Worm (Caenorhabditis elegans): ENCODE measurements around the gene C27B7.5.

Gene C27B7.5

DNA sequence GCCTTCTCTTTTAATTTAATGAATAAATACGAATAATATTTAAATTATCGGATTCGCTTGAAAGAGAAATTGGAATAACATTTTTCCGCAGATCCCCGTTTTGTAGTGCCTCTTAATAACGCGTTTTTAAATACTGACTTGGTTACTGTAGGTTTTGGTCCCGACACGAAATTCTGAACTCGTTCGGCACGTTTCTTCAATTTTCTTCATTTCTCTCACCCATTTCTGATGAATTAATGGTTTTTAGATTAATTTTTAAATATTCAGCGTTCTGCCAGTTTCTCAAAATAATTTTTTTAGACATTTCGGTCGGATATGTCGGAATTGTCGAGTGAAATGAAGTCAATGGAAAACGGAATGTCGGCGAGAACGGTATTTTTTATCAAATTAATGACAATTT is at the start of gene C27B7.5:
TSS of gene C27B7.5 (plus strand) at position 301 of the 400 bp plus-strand sequence.
- TF ChIP-seq hlh-15 (tag; optimal IDR thresholded peaks at IDR 0.05) (no peak), ceh-31 (tag; optimal IDR thresholded peaks at IDR 0.05) (no peak), elt-2 (tag; optimal IDR thresholded peaks at IDR 0.05) (no peak), mec-3 (tag; optimal IDR thresholded peaks at IDR 0.05; ENCODE audit: borderline replicate concordance) (no peak), zip-5 (tag; optimal IDR thresholded peaks at IDR 0.05) (no peak), ztf-16 (tag; optimal IDR thresholded peaks at IDR 0.05) (no peak), F13H6.1 (tag; optimal IDR thresholded peaks at IDR 0.05) (no peak), dmd-4 (tag; optimal IDR thresholded peaks at IDR 0.05; ENCODE audit: borderline replicate concordance) (no peak), C38D4.7 (GFP tag; optimal IDR thresholded peaks at IDR 0.05) (no peak), ceh-19 (GFP tag; optimal IDR thresholded peaks at IDR 0.05) (no peak), nhr-11 (tag; optimal IDR thresholded peaks at IDR 0.05) (no peak), eyg-1 (tag; optimal IDR thresholded peaks at IDR 0.05) (no peak)

DNA sequence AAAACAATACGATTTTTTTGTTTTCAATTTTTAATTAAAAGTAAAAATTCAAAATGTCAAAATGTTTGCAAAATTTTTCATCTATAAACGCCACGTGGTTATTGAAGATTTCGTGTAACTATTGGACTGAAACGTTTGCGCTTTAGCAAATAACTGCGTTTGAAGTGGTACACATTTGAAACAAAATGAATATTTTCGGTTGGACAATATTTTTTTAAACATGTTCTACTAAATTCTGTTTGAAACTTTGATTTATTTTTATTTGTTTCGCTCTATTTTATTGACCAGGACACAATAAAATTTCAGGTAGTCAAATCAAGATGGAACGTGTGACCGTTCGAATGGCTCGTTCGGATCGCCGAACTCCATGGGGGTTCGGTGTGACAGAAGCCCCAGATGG is 49.3 kb upstream of the C27B7.5 start, which contains the start of gene alp-1:
TSS of gene alp-1 (plus strand) at position 301 of the 400 bp plus-strand sequence.
- TF ChIP-seq ceh-2 (tag; optimal IDR thresholded peaks at IDR 0.05) (no peak), sox-2 (GFP tag; IDR thresholded peaks at IDR 0.05) (no peak), lim-6 (tag; optimal IDR thresholded peaks at IDR 0.05) (no peak), ceh-34 (tag; optimal IDR thresholded peaks at IDR 0.05) (no peak), pat-9 (tag; optimal IDR thresholded peaks at IDR 0.05) (no peak), ztf-16 (tag; optimal IDR thresholded peaks at IDR 0.05) (no peak), fkh-6 (tag; optimal IDR thresholded peaks at IDR 0.05) (no peak), fkh-10 (GFP tag; optimal IDR thresholded peaks at IDR 0.05) (no peak), C08G9.2 (tag; optimal IDR thresholded peaks at IDR 0.05) (no peak), ceh-45 (GFP tag; IDR thresholded peaks at IDR 0.05) (no peak), rnt-1 (tag; optimal IDR thresholded peaks at IDR 0.05) (no peak), mec-3 (tag; optimal IDR thresholded peaks at IDR 0.05; ENCODE audit: borderline replicate concordance) (no peak), unc-42 (tag; optimal IDR thresholded peaks at IDR 0.05) (no peak), odd-2 (tag; optimal IDR thresholded peaks at IDR 0.05) (no peak), hlh-6 (tag; optimal IDR thresholded peaks at IDR 0.05) (no peak), hlh-13 (GFP tag; optimal IDR thresholded peaks at IDR 0.05) (no peak), hlh-8 (tag; optimal IDR thresholded peaks at IDR 0.05) (no peak), pha-2 (tag; optimal IDR thresholded peaks at IDR 0.05) (no peak), C38D4.7 (GFP tag; optimal IDR thresholded peaks at IDR 0.05) (no peak), nfya-1 (tag; optimal IDR thresholded peaks at IDR 0.05) (no peak)

DNA sequence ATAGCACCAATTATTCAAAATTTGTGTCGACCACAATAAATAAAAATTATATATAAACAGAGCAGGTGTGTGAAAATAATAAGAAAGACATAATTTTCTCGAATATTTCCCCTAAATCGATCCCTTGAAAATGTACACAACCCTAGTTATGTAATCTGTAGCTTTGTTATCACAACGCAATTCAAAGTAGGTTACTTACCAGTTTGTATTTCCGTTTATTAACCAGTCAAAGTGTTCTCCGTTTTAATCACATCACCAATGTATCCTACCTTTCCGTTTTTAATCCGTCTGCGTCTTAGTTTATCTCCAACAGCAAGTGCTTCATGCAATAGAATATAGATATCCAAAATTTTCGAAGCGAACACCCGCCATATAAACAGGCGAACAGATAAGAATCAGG is 48.1 kb upstream of the C27B7.5 start:
- TF ChIP-seq fkh-10 (GFP tag; optimal IDR thresholded peaks at IDR 0.05): no peak
- TF ChIP-seq elt-2 (tag; optimal IDR thresholded peaks at IDR 0.05): no peak
- no peak for TF ChIP-seq pha-4 (tag; optimal IDR thresholded peaks at IDR 0.05)
- no peak for TF ChIP-seq npax-4 (tag; optimal IDR thresholded peaks at IDR 0.05)
- no peak for TF ChIP-seq ceh-9 (tag; optimal IDR thresholded peaks at IDR 0.05)
- TF ChIP-seq ets-4 (tag; optimal IDR thresholded peaks at IDR 0.05): no peak
- no peak for TF ChIP-seq ceh-45 (GFP tag; IDR thresholded peaks at IDR 0.05)
- no peak for TF ChIP-seq eyg-1 (tag; optimal IDR thresholded peaks at IDR 0.05)
- no peak for TF ChIP-seq odd-2 (tag; optimal IDR thresholded peaks at IDR 0.05)
- no peak for TF ChIP-seq ref-2 (tag; optimal IDR thresholded peaks at IDR 0.05)

DNA sequence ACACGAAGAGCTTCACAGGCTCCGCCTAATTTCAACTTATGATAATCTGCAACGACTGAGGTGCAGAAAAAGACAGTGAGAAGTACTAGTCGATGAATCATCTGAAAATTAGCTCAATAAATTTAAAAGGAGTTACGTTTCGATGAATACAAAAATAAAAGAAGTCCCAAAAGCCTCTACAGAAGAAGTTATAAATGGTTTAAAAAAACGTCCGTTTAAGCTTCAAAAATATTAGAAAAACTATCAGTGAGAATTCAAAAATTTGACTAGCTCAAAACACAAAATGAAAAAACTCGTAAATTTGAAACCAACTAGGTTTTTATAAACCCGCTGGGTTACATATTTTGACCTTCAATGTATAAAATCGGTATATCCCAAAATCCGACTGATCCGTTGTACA is 45.5 kb upstream of the C27B7.5 start, which contains the start of gene T11B7.5:
TSS of gene T11B7.5 (minus strand) at position 101 of the 400 bp plus-strand sequence.
- TF ChIP-seq ztf-16 (tag; optimal IDR thresholded peaks at IDR 0.05): no peak
- TF ChIP-seq rnt-1 (tag; optimal IDR thresholded peaks at IDR 0.05): no peak
- no peak for TF ChIP-seq ceh-6 (GFP tag; optimal IDR thresholded peaks at IDR 0.05)
- no peak for TF ChIP-seq npax-4 (tag; optimal IDR thresholded peaks at IDR 0.05)
- no peak for TF ChIP-seq T23F11.4 (GFP tag; optimal IDR thresholded peaks at IDR 0.05)
- TF ChIP-seq pros-1 (tag; optimal IDR thresholded peaks at IDR 0.05): no peak
- no peak for TF ChIP-seq ceh-45 (GFP tag; IDR thresholded peaks at IDR 0.05)
- no peak for TF ChIP-seq hlh-15 (tag; optimal IDR thresholded peaks at IDR 0.05)
- no peak for TF ChIP-seq ceh-2 (tag; optimal IDR thresholded peaks at IDR 0.05)
- TF ChIP-seq sox-2 (GFP tag; IDR thresholded peaks at IDR 0.05): no peak
- no peak for TF ChIP-seq elt-4 (tag; optimal IDR thresholded peaks at IDR 0.05)
- no peak for TF ChIP-seq tbx-2 (tag; optimal IDR thresholded peaks at IDR 0.05)
- TF ChIP-seq ceh-31 (tag; optimal IDR thresholded peaks at IDR 0.05): no peak
